Worm (Caenorhabditis elegans): ENCODE data around the gene ZK1010.4.

DNA sequence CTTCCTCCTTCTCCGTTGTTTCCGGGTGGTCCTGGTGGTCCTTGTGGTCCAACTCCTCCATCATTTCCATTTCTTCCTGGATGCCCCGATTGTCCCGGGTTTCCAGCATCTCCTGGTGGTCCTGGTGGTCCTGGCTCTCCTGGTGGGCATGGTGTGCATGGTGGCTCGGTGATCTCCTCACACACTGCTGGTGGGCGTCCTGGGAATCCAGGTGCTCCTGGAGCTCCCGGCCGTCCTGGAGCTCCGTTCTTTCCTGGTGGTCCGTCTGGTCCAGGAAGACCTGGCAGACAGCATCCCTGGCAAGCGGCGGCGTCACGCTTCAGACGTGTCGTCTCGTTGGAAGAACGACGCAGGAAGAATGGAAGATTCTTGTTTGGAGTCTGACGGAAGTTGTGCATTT, 12.2 kb downstream of the ZK1010.4 start:
- TF ChIP-seq him-1 (tag; optimal IDR thresholded peaks at IDR 0.05): no peak
- TF ChIP-seq dao-5 (tag; optimal IDR thresholded peaks at IDR 0.05): no peak
- TF ChIP-seq W03F9.2 (tag; optimal IDR thresholded peaks at IDR 0.05): no peak
